Worm (Caenorhabditis elegans) whole organism, young adult: ENCODE results near the gene B0252.5.
A peak's percentile ranks its signal among the peaks of the same experiment; 100 is the strongest.

Experiments used
- B0019.2 ChIP-seq: fragments of 200-800 bp; sonication (Bioruptor generic); conservative IDR thresholded peaks from 2 replicates; pipeline ENCODE4 v1.3.6; 2022; ENCODE audit warnings: missing genetic modification reagents, missing genetic modification characterization, missing compliant biosample characterization
- B0035.1 ChIP-seq: sonication (generic microtip); optimal IDR thresholded peaks from 2 replicates; lab custom pipeline; 2016; ENCODE audit warnings: missing genetic modification characterization, mild to moderate bottlenecking, missing compliant biosample characterization, missing genotype, missing genetic modification reagents
- B0261.1 ChIP-seq: sonication (generic microtip); optimal IDR thresholded peaks from 2 replicates; lab custom pipeline; 2016; ENCODE audit warnings: mild to moderate bottlenecking, missing genetic modification characterization, moderate library complexity, missing compliant biosample characterization
- C06A6.2 ChIP-seq: fragments of 200-800 bp; sonication (Bioruptor generic); conservative IDR thresholded peaks from 2 replicates; pipeline ENCODE4 v1.3.6; 2022; ENCODE audit warnings: missing genetic modification characterization, missing compliant biosample characterization
- F22D6.2 ChIP-seq: sonication (generic microtip); optimal IDR thresholded peaks from 2 replicates; lab custom pipeline; 2016; ENCODE audit warnings: mild to moderate bottlenecking, missing genetic modification characterization, missing compliant biosample characterization
- F49E8.2 ChIP-seq: sonication (generic microtip); optimal IDR thresholded peaks from 3 replicates; lab custom pipeline; 2017; ENCODE audit warnings: missing genetic modification characterization, mild to moderate bottlenecking, missing compliant biosample characterization, antibody characterized with exemption, moderate library complexity; ENCODE audit not compliant: insufficient read depth
- F57A8.1 ChIP-seq: fragments of 200-800 bp; sonication (Bioruptor generic); optimal IDR thresholded peaks from 2 replicates; lab custom pipeline; 2018; ENCODE audit warnings: mild to moderate bottlenecking, missing genetic modification characterization, moderate library complexity, missing compliant biosample characterization
- F57C9.4 ChIP-seq: sonication (generic microtip); optimal IDR thresholded peaks from 2 replicates; lab custom pipeline; 2017; ENCODE audit warnings: mild to moderate bottlenecking, missing genetic modification characterization, missing compliant biosample characterization
- K11D2.4 ChIP-seq: fragments of 200-800 bp; sonication (Bioruptor generic); IDR thresholded peaks from 2 replicates; pipeline ENCODE4 v1.3.6; 2022; ENCODE audit warnings: missing genetic modification reagents, missing genetic modification characterization, missing compliant biosample characterization
- K12H6.12 ChIP-seq: fragments of 200-800 bp; sonication (Bioruptor generic); optimal IDR thresholded peaks from 2 replicates; lab custom pipeline; 2018; ENCODE audit warnings: mild to moderate bottlenecking, missing genetic modification characterization, missing compliant biosample characterization
- Y53F4B.3 ChIP-seq: fragments of 200-800 bp; sonication (Bioruptor generic); IDR thresholded peaks from 2 replicates; pipeline ENCODE4 v1.3.6; 2022; ENCODE audit warnings: missing genetic modification reagents, missing genetic modification characterization, missing compliant biosample characterization
- Y79H2A.3 ChIP-seq: fragments of 200-800 bp; sonication (Bioruptor generic); conservative IDR thresholded peaks from 2 replicates; pipeline ENCODE4 v1.3.6; 2022; ENCODE audit warnings: missing genetic modification reagents, missing genetic modification characterization, missing compliant biosample characterization
- ZK185.1 ChIP-seq: sonication (generic microtip); optimal IDR thresholded peaks from 2 replicates; lab custom pipeline; 2016; ENCODE audit warnings: mild to moderate bottlenecking, missing genetic modification characterization, missing compliant biosample characterization; ENCODE audit not compliant: poor library complexity, severe bottlenecking
- ama-1 ChIP-seq, 3 experiments: fragments of 150-350 bp in 1 of 3; sonication (generic microtip) in 2 of 3; optimal IDR thresholded peaks; 2 replicates each; lab custom pipeline; 2014 to 2018; ENCODE audit warnings: missing biosample characterization in 2 of 3, missing genetic modification characterization in 2 of 3, missing genetic modification reagents in 2 of 3
- athp-1 ChIP-seq: sonication (generic microtip); optimal IDR thresholded peaks from 2 replicates; lab custom pipeline; 2017; ENCODE audit warnings: mild to moderate bottlenecking, missing genetic modification characterization, missing compliant biosample characterization
- attf-5 ChIP-seq: fragments of 200-800 bp; sonication (Bioruptor generic); optimal IDR thresholded peaks from 2 replicates; lab custom pipeline; 2018; ENCODE audit warnings: mild to moderate bottlenecking, missing genetic modification characterization, missing compliant biosample characterization
- bed-2 ChIP-seq: fragments of 200-800 bp; sonication (Bioruptor generic); IDR thresholded peaks from 2 replicates; pipeline ENCODE4 v1.3.6; 2022; ENCODE audit warnings: missing genetic modification reagents, missing genetic modification characterization, missing compliant biosample characterization
- ceh-40 ChIP-seq: fragments of 200-800 bp; sonication (Bioruptor generic); IDR thresholded peaks from 2 replicates; pipeline ENCODE4 v1.3.6; 2022; ENCODE audit warnings: missing genetic modification characterization, missing compliant biosample characterization
- die-1 ChIP-seq: sonication (generic microtip); optimal IDR thresholded peaks from 2 replicates; lab custom pipeline; 2016; ENCODE audit warnings: missing genotype, mild to moderate bottlenecking, missing genetic modification characterization, missing compliant biosample characterization
- dpl-1 ChIP-seq: fragments of 150-350 bp; optimal IDR thresholded peaks from 2 replicates; lab custom pipeline; 2014; ENCODE audit warnings: missing biosample characterization, missing genetic modification reagents, missing genetic modification characterization
- ets-4 ChIP-seq: fragments of 200-800 bp; sonication (Bioruptor generic); optimal IDR thresholded peaks from 2 replicates; lab custom pipeline; 2018; ENCODE audit warnings: mild to moderate bottlenecking, missing genetic modification characterization, missing compliant biosample characterization
- hmg-1.2 ChIP-seq: fragments of 200-800 bp; sonication (Bioruptor generic); IDR thresholded peaks from 2 replicates; pipeline ENCODE4 v1.3.6; 2022; ENCODE audit warnings: missing genetic modification reagents, missing genetic modification characterization, missing compliant biosample characterization
- lag-1 ChIP-seq: fragments of 200-800 bp; sonication (Bioruptor generic); IDR thresholded peaks from 2 replicates; pipeline ENCODE4 v1.3.6; 2022; ENCODE audit warnings: missing genetic modification reagents, missing genetic modification characterization, missing compliant biosample characterization
- let-526 ChIP-seq: fragments of 200-800 bp; sonication (Bioruptor generic); IDR thresholded peaks from 2 replicates; pipeline ENCODE4 v1.3.6; 2022; ENCODE audit warnings: missing genetic modification reagents, missing genetic modification characterization, missing compliant biosample characterization
- lin-26 ChIP-seq: fragments of 200-800 bp; sonication (Bioruptor generic); IDR thresholded peaks from 2 replicates; pipeline ENCODE4 v1.3.6; 2022; ENCODE audit warnings: missing genetic modification reagents, missing genetic modification characterization, missing compliant biosample characterization
- lin-40 ChIP-seq: sonication (generic microtip); optimal IDR thresholded peaks from 2 replicates; lab custom pipeline; 2016; ENCODE audit warnings: missing genetic modification characterization, mild to moderate bottlenecking, missing compliant biosample characterization, missing genotype, missing genetic modification reagents
- lin-54 ChIP-seq: fragments of 200-800 bp; sonication (Bioruptor generic); optimal IDR thresholded peaks from 2 replicates; lab custom pipeline; 2018; ENCODE audit warnings: mild to moderate bottlenecking, missing genetic modification characterization, missing compliant biosample characterization
- lir-1 ChIP-seq: fragments of 200-800 bp; sonication (Bioruptor generic); conservative IDR thresholded peaks from 2 replicates; pipeline ENCODE4 v1.3.6; 2022; ENCODE audit warnings: missing genetic modification reagents, missing genetic modification characterization, missing compliant biosample characterization
- madf-10 ChIP-seq: sonication (generic microtip); optimal IDR thresholded peaks from 2 replicates; lab custom pipeline; 2016; ENCODE audit warnings: mild to moderate bottlenecking, missing genetic modification characterization, missing compliant biosample characterization
- nfya-2 ChIP-seq: fragments of 200-800 bp; sonication (Bioruptor generic); IDR thresholded peaks from 2 replicates; pipeline ENCODE4 v1.3.6; 2022; ENCODE audit warnings: missing genetic modification reagents, missing genetic modification characterization, missing compliant biosample characterization
- nhr-179 ChIP-seq: sonication (generic microtip); optimal IDR thresholded peaks from 2 replicates; lab custom pipeline; 2016; ENCODE audit warnings: mild to moderate bottlenecking, missing genetic modification characterization, missing compliant biosample characterization
- nhr-80 ChIP-seq: sonication (generic microtip); optimal IDR thresholded peaks from 2 replicates; lab custom pipeline; 2016; ENCODE audit warnings: missing genetic modification characterization, missing compliant biosample characterization
- nhr-90 ChIP-seq: sonication (generic microtip); optimal IDR thresholded peaks from 2 replicates; lab custom pipeline; 2016; ENCODE audit warnings: missing genotype, mild to moderate bottlenecking, missing genetic modification characterization, missing compliant biosample characterization
- pha-4 ChIP-seq: fragments of 150-350 bp; sonication (generic microtip); optimal IDR thresholded peaks from 2 replicates; lab custom pipeline; 2014; ENCODE audit warnings: missing biosample characterization, missing genetic modification reagents, missing genetic modification characterization
- rec-8 ChIP-seq, 2 experiments: sonication (generic microtip); optimal IDR thresholded peaks; 2 replicates each; lab custom pipeline; 2016; ENCODE audit warnings: mild to moderate bottlenecking in 2 of 2, missing genetic modification characterization in 2 of 2, missing genetic modification reagents in 2 of 2, missing genotype in 2 of 2, missing biosample characterization in 1 of 2, missing compliant biosample characterization in 1 of 2, moderate library complexity in 1 of 2
- repo-1 ChIP-seq: sonication (generic microtip); optimal IDR thresholded peaks from 2 replicates; lab custom pipeline; 2017; ENCODE audit warnings: mild to moderate bottlenecking, missing genetic modification characterization, missing compliant biosample characterization
- sdz-38 ChIP-seq: sonication (generic microtip); optimal IDR thresholded peaks from 2 replicates; lab custom pipeline; 2016; ENCODE audit warnings: missing genotype, missing genetic modification characterization, missing compliant biosample characterization
- snpc-1.3 ChIP-seq: sonication (generic microtip); optimal IDR thresholded peaks from 2 replicates; lab custom pipeline; 2017; ENCODE audit warnings: missing genetic modification characterization, mild to moderate bottlenecking, missing compliant biosample characterization, antibody characterized with exemption, moderate library complexity, missing genotype, missing genetic modification reagents; ENCODE audit not compliant: insufficient read depth
- snpc-4 ChIP-seq, 5 experiments: fragments of 150-350 bp in 1 of 5; sonication (generic microtip) in 4 of 5; optimal IDR thresholded peaks; 2 replicates each; lab custom pipeline; 2014 to 2018; ENCODE audit warnings: missing genetic modification characterization in 5 of 5, missing biosample characterization in 3 of 5, antibody characterized with exemption in 2 of 5, mild to moderate bottlenecking in 2 of 5, missing compliant biosample characterization in 2 of 5, missing genotype in 2 of 5, moderate library complexity in 2 of 5, missing genetic modification reagents in 1 of 5
- sptf-2 ChIP-seq: fragments of 200-800 bp; sonication (Bioruptor generic); optimal IDR thresholded peaks from 2 replicates; lab custom pipeline; 2018; ENCODE audit warnings: mild to moderate bottlenecking, missing genetic modification characterization, missing compliant biosample characterization
- tbp1 ChIP-seq: fragments of 200-800 bp; sonication (Bioruptor generic); optimal IDR thresholded peaks from 2 replicates; lab custom pipeline; 2018; ENCODE audit warnings: mild to moderate bottlenecking, missing genetic modification characterization, missing compliant biosample characterization
- tbx-9 ChIP-seq: sonication (generic microtip); optimal IDR thresholded peaks from 2 replicates; lab custom pipeline; 2016; ENCODE audit warnings: borderline replicate concordance, missing genetic modification characterization, inconsistent platforms, missing compliant biosample characterization
- tlf-1 ChIP-seq: fragments of 200-800 bp; sonication (Bioruptor generic); optimal IDR thresholded peaks from 2 replicates; lab custom pipeline; 2018; ENCODE audit warnings: mild to moderate bottlenecking, missing genetic modification characterization, missing compliant biosample characterization
- unc-62 ChIP-seq: fragments of 150-350 bp; optimal IDR thresholded peaks from 2 replicates; lab custom pipeline; 2014; ENCODE audit warnings: missing biosample characterization, missing genetic modification reagents, missing genetic modification characterization
- xnd-1 ChIP-seq: sonication (generic microtip); optimal IDR thresholded peaks from 2 replicates; lab custom pipeline; 2016; ENCODE audit warnings: missing genotype, missing genetic modification reagents, missing genetic modification characterization, missing compliant biosample characterization
- zim-3 ChIP-seq: sonication (generic microtip); optimal IDR thresholded peaks from 2 replicates; lab custom pipeline; 2017; ENCODE audit warnings: mild to moderate bottlenecking, missing genetic modification characterization, moderate library complexity, missing compliant biosample characterization
- ztf-18 ChIP-seq: sonication (generic microtip); optimal IDR thresholded peaks from 2 replicates; lab custom pipeline; 2016; ENCODE audit warnings: missing genotype, mild to moderate bottlenecking, missing genetic modification characterization, missing compliant biosample characterization
- ztf-3 ChIP-seq: fragments of 200-800 bp; sonication (Bioruptor generic); optimal IDR thresholded peaks from 2 replicates; lab custom pipeline; 2018; ENCODE audit warnings: mild to moderate bottlenecking, missing genetic modification characterization, missing compliant biosample characterization

Gene B0252.5

DNA sequence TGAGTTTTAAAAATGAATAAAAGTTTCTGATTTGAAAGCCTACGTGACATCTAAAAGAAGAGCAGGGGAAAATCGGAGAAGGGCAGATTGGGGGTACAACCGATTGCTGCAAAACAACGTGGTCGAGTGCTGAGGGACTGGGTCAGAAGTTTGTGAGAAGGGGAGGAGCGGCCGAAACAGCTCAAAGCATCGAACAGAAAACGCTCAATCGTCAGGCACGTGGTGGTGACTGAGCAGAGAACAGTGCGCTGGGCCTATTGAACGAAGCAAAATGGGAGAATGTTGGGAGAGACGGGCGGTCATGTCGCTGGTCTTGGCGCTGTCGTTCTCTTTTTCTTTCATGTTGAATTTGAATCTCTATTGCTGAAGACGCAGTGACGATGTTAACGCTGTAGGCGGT, 27.5 kb downstream of the B0252.5 start (continued):
- TF ChIP-seq ztf-18 (tag; lab: Kevin White, UChicago), result peak; percentile 9
- TF ChIP-seq madf-10 (tag; lab: Kevin White, UChicago), result peak; percentile 39
- no peak for TF ChIP-seq ZK185.1 (tag; lab: Kevin White, UChicago)
- TF ChIP-seq zim-3 (tag; lab: Kevin White, UChicago), result no peak
- no peak for TF ChIP-seq tbx-9 (tag; lab: Kevin White, UChicago)
- TF ChIP-seq F57C9.4 (tag; lab: Kevin White, UChicago), result no peak
- peak; percentile 44 for TF ChIP-seq nhr-80 (tag; lab: Kevin White, UChicago)
- TF ChIP-seq snpc-1.3 (tag; lab: Kevin White, UChicago), result no peak
- TF ChIP-seq ama-1 (optimal IDR thresholded peaks at IDR 0.05; lab: Kevin White, UChicago), result peak; percentile 66
- no peak for TF ChIP-seq ama-1 (GFP tag; optimal IDR thresholded peaks at IDR 0.05; lab: Kevin White, UChicago)
- 0 out of 2 replicates have a peak, but pooled peaks have one; percentile 42 for TF ChIP-seq let-526
- TF ChIP-seq unc-62 (GFP tag; lab: Kevin White, UChicago), result no peak
- peak; percentile 71 for TF ChIP-seq lin-26 (GFP tag; lab: Robert Waterston, UW)
- TF ChIP-seq K12H6.12, result peak; percentile 84
- TF ChIP-seq ets-4 (GFP tag; lab: Kevin White, UChicago), result no peak
- no peak for TF ChIP-seq nhr-179 (tag; lab: Kevin White, UChicago)
- TF ChIP-seq Y53F4B.3, result no peak
- TF ChIP-seq hmg-1.2 (GFP tag; lab: Robert Waterston, UW), result peak; percentile 42
- TF ChIP-seq B0019.2 (GFP tag; lab: Robert Waterston, UW), result no peak
- peak; percentile 22 for TF ChIP-seq tbp1 (GFP tag; lab: Kevin White, UChicago)
- TF ChIP-seq B0035.1 (tag; lab: Kevin White, UChicago), result no peak
- TF ChIP-seq nfya-2 (GFP tag; lab: Robert Waterston, UW), result no peak
- no peak for TF ChIP-seq K11D2.4
- TF ChIP-seq sptf-2, result no peak
- no peak for TF ChIP-seq dpl-1 (GFP tag; lab: Kevin White, UChicago)
- no peak for TF ChIP-seq F57A8.1
- TF ChIP-seq athp-1 (tag; lab: Kevin White, UChicago), result peak; percentile 13
- TF ChIP-seq Y79H2A.3, result no peak
- no peak for TF ChIP-seq lir-1 (GFP tag; lab: Robert Waterston, UW)
- no peak for TF ChIP-seq bed-2
- no peak for TF ChIP-seq die-1 (tag; lab: Kevin White, UChicago)
- TF ChIP-seq nhr-90, result peak; percentile 63
- TF ChIP-seq attf-5 (GFP tag; lab: Kevin White, UChicago), result peak; percentile 55
- peak; percentile 35 for TF ChIP-seq lin-54
- no peak for TF ChIP-seq rec-8 (tag; optimal IDR thresholded peaks at IDR 0.05; lab: Kevin White, UChicago)
- TF ChIP-seq F49E8.2, result no peak
- peak; percentile 48 for TF ChIP-seq C06A6.2 (GFP tag; lab: Robert Waterston, UW)
- no peak for TF ChIP-seq lin-40 (tag; lab: Kevin White, UChicago)
- TF ChIP-seq xnd-1 (tag; lab: Kevin White, UChicago), result no peak
- TF ChIP-seq lag-1, result no peak
- no peak for TF ChIP-seq snpc-4 (GFP tag; optimal IDR thresholded peaks at IDR 0.05; lab: Kevin White, UChicago)
- TF ChIP-seq snpc-4 (tag; optimal IDR thresholded peaks at IDR 0.05; lab: Kevin White, UChicago), result peak in 2 of 4 experiments; percentile 9 to 25
- TF ChIP-seq ztf-3 (GFP tag; lab: Kevin White, UChicago), result peak; percentile 52
- no peak for TF ChIP-seq ceh-40 (GFP tag; lab: Robert Waterston, UW)
- no peak for TF ChIP-seq sdz-38 (tag; lab: Kevin White, UChicago)
- peak; percentile 9 for TF ChIP-seq F22D6.2 (tag; lab: Kevin White, UChicago)
- TF ChIP-seq repo-1 (tag; lab: Kevin White, UChicago), result peak; percentile 5
- TF ChIP-seq tlf-1 (GFP tag; lab: Kevin White, UChicago), result peak; percentile 46
- TF ChIP-seq B0261.1 (tag; lab: Kevin White, UChicago), result no peak
- no peak for TF ChIP-seq pha-4 (tag; lab: Kevin White, UChicago)
